Worm (Caenorhabditis elegans) whole organism, early embryonic: ENCODE measurements around the gene pup-2.

ENCODE experiments used
- B0310.2 ChIP-seq: sonication (generic microtip); optimal IDR thresholded peaks from 2 replicates; lab custom pipeline; 2016; ENCODE audit warnings: mild to moderate bottlenecking, missing genetic modification characterization, missing compliant biosample characterization
- F13C5.2 ChIP-seq: sonication (generic microtip); optimal IDR thresholded peaks from 2 replicates; lab custom pipeline; 2017; ENCODE audit warnings: mild to moderate bottlenecking, missing genetic modification characterization, inconsistent platforms, missing compliant biosample characterization
- aly-1 ChIP-seq: sonication (generic microtip); optimal IDR thresholded peaks from 2 replicates; lab custom pipeline; 2016; ENCODE audit warnings: missing genetic modification characterization, missing compliant biosample characterization
- ama-1 ChIP-seq: fragments of 150-350 bp; optimal IDR thresholded peaks from 2 replicates; lab custom pipeline; 2014
- ceh-13 ChIP-seq: fragments of 200-800 bp; sonication (Bioruptor generic); optimal IDR thresholded peaks from 2 replicates; lab custom pipeline; 2018; ENCODE audit warnings: mild to moderate bottlenecking, missing genetic modification characterization, missing compliant biosample characterization
- ceh-36 ChIP-seq: sonication (generic microtip); optimal IDR thresholded peaks from 2 replicates; lab custom pipeline; 2016; ENCODE audit warnings: missing genetic modification characterization, inconsistent platforms, missing compliant biosample characterization
- ets-7 ChIP-seq: sonication (generic microtip); optimal IDR thresholded peaks from 2 replicates; lab custom pipeline; 2016; ENCODE audit warnings: missing genotype, missing genetic modification characterization, missing compliant biosample characterization
- flt-1 ChIP-seq: fragments of 200-800 bp; sonication (Bioruptor generic); IDR thresholded peaks from 2 replicates; pipeline ENCODE4 v1.3.6; 2022; ENCODE audit warnings: missing genetic modification characterization, missing compliant biosample characterization
- hmbx-1 ChIP-seq: sonication (generic microtip); optimal IDR thresholded peaks from 2 replicates; lab custom pipeline; 2016; ENCODE audit warnings: mild to moderate bottlenecking, missing genetic modification characterization, missing compliant biosample characterization
- hmg-4 ChIP-seq: fragments of 200-800 bp; sonication (Bioruptor generic); optimal IDR thresholded peaks from 2 replicates; lab custom pipeline; 2018; ENCODE audit warnings: mild to moderate bottlenecking, missing genetic modification characterization, missing compliant biosample characterization
- hnd-1 ChIP-seq: sonication (generic microtip); optimal IDR thresholded peaks from 2 replicates; lab custom pipeline; 2016; ENCODE audit warnings: missing genetic modification characterization, missing compliant biosample characterization
- pes-1 ChIP-seq: fragments of 200-800 bp; sonication (Bioruptor generic); IDR thresholded peaks from 2 replicates; pipeline ENCODE4 v1.3.6; 2022; ENCODE audit warnings: missing genetic modification reagents, missing genetic modification characterization, missing compliant biosample characterization
- scrt-1 ChIP-seq: fragments of 200-800 bp; sonication (Bioruptor generic); IDR thresholded peaks from 2 replicates; pipeline ENCODE4 v1.3.6; 2022; ENCODE audit warnings: missing genetic modification characterization, missing compliant biosample characterization
- sea-1 ChIP-seq: fragments of 200-800 bp; sonication (Bioruptor generic); conservative IDR thresholded peaks from 2 replicates; pipeline ENCODE4 v1.3.6; 2022; ENCODE audit warnings: missing genetic modification characterization, missing compliant biosample characterization
- tbx-11 ChIP-seq: fragments of 200-800 bp; sonication (Bioruptor generic); IDR thresholded peaks from 2 replicates; pipeline ENCODE4 v1.3.6; 2022; ENCODE audit warnings: missing genetic modification characterization, missing compliant biosample characterization
- tbx-37 ChIP-seq: fragments of 200-800 bp; sonication (Bioruptor generic); conservative IDR thresholded peaks from 2 replicates; pipeline ENCODE4 v1.3.6; 2022; ENCODE audit warnings: missing genetic modification reagents, missing genetic modification characterization, missing compliant biosample characterization
- tra-4 ChIP-seq: sonication (generic microtip); optimal IDR thresholded peaks from 2 replicates; lab custom pipeline; 2017; ENCODE audit warnings: missing genetic modification characterization, missing compliant biosample characterization

The pup-2 gene

ce11 chrIII:5141935-5142334 is 43.8 kb upstream of the pup-2 start:
- TF ChIP-seq tbx-11 (GFP tag; lab: Robert Waterston, UW): no peak
- no peak for TF ChIP-seq ceh-13
- no peak for TF ChIP-seq ama-1 (lab: Kevin White, UChicago)
- no peak for TF ChIP-seq B0310.2 (tag; lab: Kevin White, UChicago)
- TF ChIP-seq tbx-37 (GFP tag; lab: Robert Waterston, UW): no peak
- TF ChIP-seq F13C5.2 (tag; lab: Kevin White, UChicago): no peak
- TF ChIP-seq scrt-1 (GFP tag; lab: Robert Waterston, UW): no peak
- no peak for TF ChIP-seq hmg-4

ce11 chrIII:5143520-5143919 is 42.2 kb upstream of the pup-2 start:
- TF ChIP-seq F13C5.2 (tag; lab: Kevin White, UChicago): no peak
- no peak for TF ChIP-seq scrt-1 (GFP tag; lab: Robert Waterston, UW)
- no peak for TF ChIP-seq hmg-4
- no peak for TF ChIP-seq tra-4 (tag; lab: Kevin White, UChicago)
- no peak for TF ChIP-seq ceh-36 (tag; lab: Kevin White, UChicago)
- TF ChIP-seq ama-1 (lab: Kevin White, UChicago): no peak
- TF ChIP-seq ceh-13: no peak
- TF ChIP-seq tbx-37 (GFP tag; lab: Robert Waterston, UW): no peak

- TF ChIP-seq scrt-1 (GFP tag; lab: Robert Waterston, UW) (no peak), flt-1 (GFP tag; lab: Robert Waterston, UW) (no peak), hnd-1 (tag; lab: Kevin White, UChicago) (no peak), tra-4 (tag; lab: Kevin White, UChicago) (no peak), hmbx-1 (tag; lab: Kevin White, UChicago) (no peak), F13C5.2 (tag; lab: Kevin White, UChicago) (no peak), B0310.2 (tag; lab: Kevin White, UChicago) (no peak), pes-1 (GFP tag; lab: Robert Waterston, UW) (no peak), ceh-36 (tag; lab: Kevin White, UChicago) (no peak), aly-1 (tag; lab: Kevin White, UChicago) (no peak), ceh-13 (no peak), hmg-4 (no peak), ama-1 (lab: Kevin White, UChicago) (no peak)
These were observed 41.6 kb upstream of the pup-2 start for ce11 chrIII:5144169-5144568.

ce11 chrIII:5145874-5146273 is 39.8 kb upstream of the pup-2 start:
- no peak for TF ChIP-seq pes-1 (GFP tag; lab: Robert Waterston, UW)
- no peak for TF ChIP-seq ceh-13
- TF ChIP-seq ceh-36 (tag; lab: Kevin White, UChicago): no peak
- TF ChIP-seq ama-1 (lab: Kevin White, UChicago): no peak
- no peak for TF ChIP-seq flt-1 (GFP tag; lab: Robert Waterston, UW)
- TF ChIP-seq tra-4 (tag; lab: Kevin White, UChicago): no peak
- TF ChIP-seq tbx-37 (GFP tag; lab: Robert Waterston, UW): no peak
- TF ChIP-seq tbx-11 (GFP tag; lab: Robert Waterston, UW): no peak
- TF ChIP-seq sea-1 (GFP tag; lab: Robert Waterston, UW): no peak
- TF ChIP-seq ets-7 (tag; lab: Kevin White, UChicago): no peak
- TF ChIP-seq B0310.2 (tag; lab: Kevin White, UChicago): no peak
- no peak for TF ChIP-seq hnd-1 (tag; lab: Kevin White, UChicago)
- no peak for TF ChIP-seq scrt-1 (GFP tag; lab: Robert Waterston, UW)

- TF ChIP-seq tbx-11 (GFP tag; lab: Robert Waterston, UW): no peak
- no peak for TF ChIP-seq sea-1 (GFP tag; lab: Robert Waterston, UW)
- TF ChIP-seq ceh-36 (tag; lab: Kevin White, UChicago): no peak
- no peak for TF ChIP-seq hmg-4
- TF ChIP-seq tbx-37 (GFP tag; lab: Robert Waterston, UW): no peak
- no peak for TF ChIP-seq pes-1 (GFP tag; lab: Robert Waterston, UW)
- TF ChIP-seq B0310.2 (tag; lab: Kevin White, UChicago): no peak
- no peak for TF ChIP-seq tra-4 (tag; lab: Kevin White, UChicago)
- no peak for TF ChIP-seq hmbx-1 (tag; lab: Kevin White, UChicago)
- no peak for TF ChIP-seq hnd-1 (tag; lab: Kevin White, UChicago)
- no peak for TF ChIP-seq ama-1 (lab: Kevin White, UChicago)
- no peak for TF ChIP-seq F13C5.2 (tag; lab: Kevin White, UChicago)
- TF ChIP-seq ets-7 (tag; lab: Kevin White, UChicago): no peak
- no peak for TF ChIP-seq ceh-13
- no peak for TF ChIP-seq flt-1 (GFP tag; lab: Robert Waterston, UW)
- TF ChIP-seq scrt-1 (GFP tag; lab: Robert Waterston, UW): no peak
- no peak for TF ChIP-seq aly-1 (tag; lab: Kevin White, UChicago)
These were observed 39.0 kb upstream of the pup-2 start for ce11 chrIII:5146749-5147148.

- TF ChIP-seq tbx-37 (GFP tag; lab: Robert Waterston, UW) (no peak), B0310.2 (tag; lab: Kevin White, UChicago) (no peak), ceh-36 (tag; lab: Kevin White, UChicago) (no peak), ceh-13 (no peak)
These were observed 38.3 kb upstream of the pup-2 start for ce11 chrIII:5147445-5147844.

- TF ChIP-seq tbx-37 (GFP tag; lab: Robert Waterston, UW) (no peak), hmg-4 (no peak), B0310.2 (tag; lab: Kevin White, UChicago) (no peak), ama-1 (lab: Kevin White, UChicago) (no peak), aly-1 (tag; lab: Kevin White, UChicago) (no peak), pes-1 (GFP tag; lab: Robert Waterston, UW) (no peak), ceh-36 (tag; lab: Kevin White, UChicago) (no peak), scrt-1 (GFP tag; lab: Robert Waterston, UW) (no peak), ets-7 (tag; lab: Kevin White, UChicago) (no peak), hnd-1 (tag; lab: Kevin White, UChicago) (no peak), tbx-11 (GFP tag; lab: Robert Waterston, UW) (no peak), hmbx-1 (tag; lab: Kevin White, UChicago) (no peak), ceh-13 (no peak), tra-4 (tag; lab: Kevin White, UChicago) (no peak), F13C5.2 (tag; lab: Kevin White, UChicago) (no peak), flt-1 (GFP tag; lab: Robert Waterston, UW) (no peak), sea-1 (GFP tag; lab: Robert Waterston, UW) (no peak)
These were observed 36.2 kb upstream of the pup-2 start, which contains the start of gene Y54H5A.2 for ce11 chrIII:5149478-5149877. TSS of gene Y54H5A.2 (minus strand) at chrIII:5149578.
